Fruit fly (Drosophila melanogaster): ENCODE results near the gene CG17186.
A peak's percentile ranks its signal among the peaks of the same experiment; 100 is the strongest.

The CG17186 gene

DNA sequence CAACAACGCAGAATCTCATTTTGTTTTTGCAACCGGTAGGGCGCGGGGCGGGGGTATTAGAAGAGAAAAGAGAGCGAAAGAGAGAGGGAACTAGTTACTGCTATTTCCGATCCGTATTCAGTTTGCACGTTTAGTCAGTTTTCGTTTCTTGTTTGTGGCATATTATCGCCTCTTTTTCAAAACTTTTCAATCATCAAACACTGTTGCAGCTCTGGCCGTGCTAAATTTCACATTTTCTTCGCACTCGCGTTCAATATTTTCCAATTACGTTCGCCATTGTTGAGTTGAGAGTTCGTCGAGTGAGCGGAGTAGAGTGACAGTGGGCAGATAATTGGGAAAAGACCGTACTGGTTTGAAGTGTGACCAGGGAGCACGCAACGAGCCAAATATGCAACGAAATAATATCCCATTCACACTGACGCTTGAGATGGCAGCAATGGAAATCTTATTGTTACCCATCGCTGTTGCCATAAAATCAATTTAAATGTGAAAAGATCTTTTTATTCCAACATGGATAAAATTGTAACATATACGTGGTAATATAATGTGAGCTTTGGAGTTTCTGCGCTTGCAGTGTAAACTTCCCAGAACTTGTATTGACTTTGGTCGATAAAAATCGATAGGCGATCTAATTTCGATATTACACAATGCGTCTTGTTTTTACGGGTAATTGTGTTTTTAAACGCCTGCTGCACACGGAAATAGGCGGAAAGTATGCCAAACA, 16.2 kb downstream of the CG17186 start, which contains the start of the genes Ire1 and Mrm2 (continued):
- peak; percentile 92 to 93 for TF ChIP-seq Pdp1 (GFP tag; optimal IDR thresholded peaks at IDR 0.05)
- TF ChIP-seq CG8281 (tag; optimal IDR thresholded peaks at IDR 0.05) = peak; percentile 49
- no peak for TF ChIP-seq Ravus (GFP tag; IDR thresholded peaks at IDR 0.05)
- TF ChIP-seq CG11093 (GFP tag; IDR thresholded peaks at IDR 0.05) = peak; percentile 77; the same call in 2 of the 3 replicates
- TF ChIP-seq pita (GFP tag; optimal IDR thresholded peaks at IDR 0.05) = no peak
- TF ChIP-seq CG34422 (GFP tag; IDR thresholded peaks at IDR 0.05) = peak; percentile 78
- peak; percentile 89 for TF ChIP-seq vvl (GFP tag; IDR thresholded peaks at IDR 0.05)
- TF ChIP-seq org-1 (GFP tag; optimal IDR thresholded peaks at IDR 0.05) = no peak
- no peak for TF ChIP-seq MTF-1 (GFP tag; optimal IDR thresholded peaks at IDR 0.05; ENCODE audit: borderline replicate concordance)
- peak; percentile 53 for TF ChIP-seq psq (GFP tag; optimal IDR thresholded peaks at IDR 0.05)
- peak; percentile 83 for TF ChIP-seq Dbx (GFP tag; IDR thresholded peaks at IDR 0.05)
- TF ChIP-seq hth (optimal IDR thresholded peaks at IDR 0.05) = no peak
- TF ChIP-seq ap (GFP tag; IDR thresholded peaks at IDR 0.05) = peak; percentile 52; the same call in 1 of the 2 replicates
- peak; percentile 88 for TF ChIP-seq gem (tag; optimal IDR thresholded peaks at IDR 0.05)
- TF ChIP-seq CG10321 (GFP tag; IDR thresholded peaks at IDR 0.05) = no peak
- peak in 1 of 2 experiments; percentile 51 for TF ChIP-seq crp (GFP tag; optimal IDR thresholded peaks at IDR 0.05)
- TF ChIP-seq CG15073 (GFP tag; optimal IDR thresholded peaks at IDR 0.05) = no peak
- TF ChIP-seq Atf6 (GFP tag; IDR thresholded peaks at IDR 0.05) = peak; percentile 64
- TF ChIP-seq bigmax (GFP tag; optimal IDR thresholded peaks at IDR 0.05) = no peak
- peak; percentile 92 for TF ChIP-seq stwl (tag; optimal IDR thresholded peaks at IDR 0.05)
- TF ChIP-seq gfzf (GFP tag; optimal IDR thresholded peaks at IDR 0.05) = peak; percentile 98
- TF ChIP-seq cas (GFP tag; IDR thresholded peaks at IDR 0.05) = peak; percentile 24; the same call in 1 of the 2 replicates
- TF ChIP-seq bowl (GFP tag; IDR thresholded peaks at IDR 0.05) = 0 out of 2 replicates have a peak, but pooled peaks have one; percentile 42
- TF ChIP-seq ash1 (GFP tag; optimal IDR thresholded peaks at IDR 0.05) = no peak
- no peak for TF ChIP-seq CG42726 (GFP tag; IDR thresholded peaks at IDR 0.05; ENCODE audit: partially characterized antibody)
- peak; percentile 6 for TF ChIP-seq CG12219 (GFP tag; optimal IDR thresholded peaks at IDR 0.05)
- TF ChIP-seq toy (GFP tag; IDR thresholded peaks at IDR 0.05) = no peak; the same call in 1 of the 2 replicates
- TF ChIP-seq CG5953 (GFP tag; IDR thresholded peaks at IDR 0.05) = no peak
- TF ChIP-seq Optix (GFP tag; IDR thresholded peaks at IDR 0.05) = peak; percentile 71
- no peak for TF ChIP-seq Neu2 (GFP tag; optimal IDR thresholded peaks at IDR 0.05; ENCODE audit: borderline replicate concordance)
- no peak for TF ChIP-seq cad (GFP tag; optimal IDR thresholded peaks at IDR 0.05)
- peak; percentile 87 for TF ChIP-seq Hr3 (GFP tag; optimal IDR thresholded peaks at IDR 0.05)
- no peak for TF ChIP-seq cg (GFP tag; optimal IDR thresholded peaks at IDR 0.05)
- peak; percentile 67 for TF ChIP-seq CG4328 (GFP tag; optimal IDR thresholded peaks at IDR 0.05)
- TF ChIP-seq CG1603 (tag; optimal IDR thresholded peaks at IDR 0.05) = peak; percentile 94
- 0 out of 3 replicates have a peak, but pooled peaks have one; percentile 58 for TF ChIP-seq CG3726 (GFP tag; IDR thresholded peaks at IDR 0.05)
- peak; percentile 68 for TF ChIP-seq caup (GFP tag; optimal IDR thresholded peaks at IDR 0.05; ENCODE audit: severe bottlenecking)
- peak; percentile 84 for TF ChIP-seq CG8944 (GFP tag; optimal IDR thresholded peaks at IDR 0.05)
- TF ChIP-seq sima (GFP tag; optimal IDR thresholded peaks at IDR 0.05) = no peak
- TF ChIP-seq Atf3 (GFP tag; optimal IDR thresholded peaks at IDR 0.05) = peak; percentile 83
- TF ChIP-seq CG3847 (GFP tag; IDR thresholded peaks at IDR 0.05) = peak; percentile 91
- TF ChIP-seq grau (tag; optimal IDR thresholded peaks at IDR 0.05) = peak; percentile 82
- TF ChIP-seq CG9817 (tag; optimal IDR thresholded peaks at IDR 0.05) = peak; percentile 90
- TF ChIP-seq E2f2 (GFP tag; IDR thresholded peaks at IDR 0.05) = peak; percentile 52
- no peak for TF ChIP-seq tup (GFP tag; optimal IDR thresholded peaks at IDR 0.05)
- peak; percentile 58; the same call in 1 of the 2 replicates for TF ChIP-seq Gsc (GFP tag; IDR thresholded peaks at IDR 0.05)
- TF ChIP-seq CG4404 (GFP tag; IDR thresholded peaks at IDR 0.05) = peak; percentile 84
- TF ChIP-seq CG13894 (tag; optimal IDR thresholded peaks at IDR 0.05) = peak; percentile 69
- no peak for TF ChIP-seq jigr1 (GFP tag; IDR thresholded peaks at IDR 0.05)

Measured in whole organism, embryonic.